Worm (Caenorhabditis elegans) whole organism, midembryonic: ENCODE results near the gene fut-1.

Experiments used
- T22C8.4 ChIP-seq: fragments of 200-800 bp; sonication (Bioruptor generic); IDR thresholded peaks from 2 replicates; pipeline ENCODE4 v1.3.6; 2022; ENCODE audit warnings: missing genetic modification characterization, missing compliant biosample characterization
- cog-1 ChIP-seq: sonication (generic microtip); optimal IDR thresholded peaks from 2 replicates; lab custom pipeline; 2016; ENCODE audit warnings: missing genetic modification characterization, missing compliant biosample characterization
- ref-1 ChIP-seq: fragments of 200-800 bp; sonication (Bioruptor generic); conservative IDR thresholded peaks from 2 replicates; pipeline ENCODE4 v1.3.6; 2022; ENCODE audit warnings: missing genetic modification reagents, missing genetic modification characterization, missing compliant biosample characterization
- tab-1 ChIP-seq: fragments of 200-800 bp; sonication (Bioruptor generic); IDR thresholded peaks from 2 replicates; pipeline ENCODE4 v1.3.6; 2022; ENCODE audit warnings: missing genetic modification characterization, missing compliant biosample characterization
- ztf-29 ChIP-seq: fragments of 200-800 bp; sonication (Bioruptor generic); IDR thresholded peaks from 2 replicates; pipeline ENCODE4 v1.3.6; 2022; ENCODE audit warnings: missing genetic modification reagents, missing genetic modification characterization, missing compliant biosample characterization

ce11 chrII:8742006-8742847 lies 17.2 kb downstream of the fut-1 start:
- TF ChIP-seq tab-1 (no peak), T22C8.4 (GFP tag; lab: Robert Waterston, UW) (no peak), ref-1 (GFP tag; lab: Robert Waterston, UW) (no peak), cog-1 (no peak), ztf-29 (GFP tag; lab: Robert Waterston, UW) (no peak)
